Worm (Caenorhabditis elegans): Measurements from ENCODE around the gene trx-3.

Gene trx-3

DNA sequence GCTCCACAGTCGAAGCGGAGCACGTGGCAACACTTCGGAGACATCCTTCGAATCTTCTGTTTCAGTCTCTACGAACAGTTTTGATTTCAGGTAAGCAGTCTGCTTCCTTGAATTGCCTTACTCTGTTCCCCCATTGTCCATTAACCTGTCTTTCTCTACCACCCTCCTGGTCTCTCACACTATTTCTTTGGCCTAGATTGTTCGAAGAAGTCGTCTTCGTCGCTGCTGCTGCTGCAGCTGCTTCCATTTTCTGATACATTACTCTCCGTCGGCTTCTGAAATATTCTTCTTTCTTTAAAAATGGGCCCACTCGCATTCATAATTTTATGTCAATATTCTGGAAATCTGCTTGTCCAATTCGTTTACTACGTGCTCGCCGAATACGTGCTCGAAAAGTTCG is 35.3 kb upstream of the trx-3 start, which contains the start of gene R08C7.1:
Gene R08C7.1, plus strand, starts transcription at position 301 of the 400 bp plus-strand sequence.
- TF ChIP-seq flt-1 (GFP tag; IDR thresholded peaks at IDR 0.05) (no peak), ztf-29 (GFP tag; IDR thresholded peaks at IDR 0.05) (no peak), med-1 (GFP tag; optimal IDR thresholded peaks at IDR 0.05; ENCODE audit: insufficient read depth) (no peak), ref-1 (GFP tag; conservative IDR thresholded peaks at IDR 0.05) (no peak), cog-1 (tag; optimal IDR thresholded peaks at IDR 0.05) (no peak), T22C8.4 (GFP tag; IDR thresholded peaks at IDR 0.05) (no peak), tab-1 (GFP tag; IDR thresholded peaks at IDR 0.05) (no peak), ztf-23 (GFP tag; IDR thresholded peaks at IDR 0.05) (no peak), klf-2 (GFP tag; conservative IDR thresholded peaks at IDR 0.05) (no peak)

DNA sequence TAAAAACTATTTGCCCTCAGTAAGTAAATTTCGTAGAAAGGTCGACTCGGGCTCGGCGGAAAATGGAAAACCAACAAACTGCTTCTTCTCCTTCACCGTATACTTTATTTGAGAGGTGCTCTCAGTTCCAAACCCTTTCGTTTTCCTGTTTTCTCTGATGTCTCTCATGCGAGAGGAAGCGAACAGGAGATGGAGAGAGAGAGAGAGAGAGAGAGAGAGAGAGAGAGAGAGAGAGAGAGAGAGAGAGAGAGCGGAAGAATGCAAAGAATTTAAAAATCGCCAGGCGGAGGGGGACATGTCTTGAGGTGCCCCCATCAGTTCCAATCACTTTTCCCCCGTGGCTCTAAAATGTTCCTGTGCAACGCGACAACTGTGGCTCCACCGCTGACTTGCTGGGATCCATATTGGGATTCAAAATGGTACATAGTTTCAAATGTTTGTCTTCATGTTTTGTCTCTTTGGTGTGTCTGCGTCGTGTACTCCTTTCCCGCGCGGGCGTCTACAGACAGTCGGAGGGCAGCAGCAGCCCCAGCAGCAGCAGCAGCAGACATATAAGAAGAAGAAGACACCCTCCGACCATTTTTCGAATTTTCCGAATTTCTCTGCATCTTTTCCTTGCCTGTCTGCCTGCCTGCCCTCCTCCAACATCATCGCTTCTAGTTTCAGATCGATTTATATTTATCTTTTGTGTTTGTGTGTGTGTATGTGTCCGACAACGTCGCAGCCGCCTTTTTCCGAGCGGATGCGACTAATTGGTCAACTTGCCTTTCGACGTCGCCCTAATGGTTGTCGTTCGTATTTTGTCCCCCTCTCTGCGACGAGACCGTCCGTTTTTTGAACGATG is 32.3 kb upstream of the trx-3 start, which contains the start of gene R08C7.11:
Gene R08C7.11, minus strand, starts transcription at position 608 of the 844 bp plus-strand sequence.
- TF ChIP-seq flt-1 (GFP tag; IDR thresholded peaks at IDR 0.05), result 0 out of 2 replicates have a peak, but pooled peaks have one; percentile 13
- TF ChIP-seq cog-1 (tag; optimal IDR thresholded peaks at IDR 0.05), result peak; percentile 19
- no peak for TF ChIP-seq T22C8.4 (GFP tag; IDR thresholded peaks at IDR 0.05)
- 0 out of 2 replicates have a peak, but pooled peaks have one; percentile 42 for TF ChIP-seq klf-2 (GFP tag; conservative IDR thresholded peaks at IDR 0.05)

DNA sequence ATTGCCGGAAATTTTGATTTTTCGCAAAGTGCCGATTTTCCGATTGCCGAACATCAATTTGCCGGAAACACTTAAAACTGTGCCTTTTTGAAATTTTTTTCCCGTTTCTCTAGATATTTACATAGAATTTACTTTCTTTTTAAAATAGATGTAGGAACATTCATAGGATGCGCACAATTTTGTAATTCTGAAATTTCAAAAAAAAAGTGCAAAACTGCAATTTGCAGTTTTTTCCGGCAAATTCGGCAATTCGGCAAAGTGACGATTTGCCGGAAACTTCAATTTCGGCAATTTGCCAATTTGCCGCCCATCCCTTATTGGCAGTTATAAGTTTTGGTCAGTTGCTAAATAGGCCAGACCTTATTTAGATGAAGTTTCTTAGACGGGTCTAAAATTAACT is 30.2 kb upstream of the trx-3 start:
- TF ChIP-seq ztf-23 (GFP tag; IDR thresholded peaks at IDR 0.05), result no peak

DNA sequence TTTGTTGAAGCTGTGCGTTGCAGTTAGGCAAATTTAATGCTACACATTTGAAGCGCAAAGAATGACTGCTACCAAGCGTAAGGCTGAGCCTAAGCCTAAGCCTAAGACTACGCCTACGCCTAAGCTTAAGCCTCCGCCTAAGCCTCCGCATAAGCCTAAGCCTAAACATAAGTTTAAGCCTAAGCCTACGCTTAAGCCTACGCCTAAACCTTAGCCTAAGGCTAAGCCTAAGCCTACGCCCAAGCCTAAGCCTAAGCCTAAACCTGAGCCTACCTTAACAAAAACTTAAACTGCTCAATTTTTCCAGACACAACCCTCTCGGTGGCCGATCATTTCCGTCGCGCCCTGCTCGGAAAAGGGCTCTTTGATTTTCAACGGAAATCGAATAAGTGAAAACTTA is 27.5 kb upstream of the trx-3 start:
- TF ChIP-seq med-1 (GFP tag; optimal IDR thresholded peaks at IDR 0.05; ENCODE audit: insufficient read depth) (no peak), ztf-23 (GFP tag; IDR thresholded peaks at IDR 0.05) (no peak), tab-1 (GFP tag; IDR thresholded peaks at IDR 0.05) (no peak), flt-1 (GFP tag; IDR thresholded peaks at IDR 0.05) (no peak), T22C8.4 (GFP tag; IDR thresholded peaks at IDR 0.05) (no peak), cog-1 (tag; optimal IDR thresholded peaks at IDR 0.05) (no peak), ref-1 (GFP tag; conservative IDR thresholded peaks at IDR 0.05) (no peak), klf-2 (GFP tag; conservative IDR thresholded peaks at IDR 0.05) (no peak), ztf-29 (GFP tag; IDR thresholded peaks at IDR 0.05) (no peak)

DNA sequence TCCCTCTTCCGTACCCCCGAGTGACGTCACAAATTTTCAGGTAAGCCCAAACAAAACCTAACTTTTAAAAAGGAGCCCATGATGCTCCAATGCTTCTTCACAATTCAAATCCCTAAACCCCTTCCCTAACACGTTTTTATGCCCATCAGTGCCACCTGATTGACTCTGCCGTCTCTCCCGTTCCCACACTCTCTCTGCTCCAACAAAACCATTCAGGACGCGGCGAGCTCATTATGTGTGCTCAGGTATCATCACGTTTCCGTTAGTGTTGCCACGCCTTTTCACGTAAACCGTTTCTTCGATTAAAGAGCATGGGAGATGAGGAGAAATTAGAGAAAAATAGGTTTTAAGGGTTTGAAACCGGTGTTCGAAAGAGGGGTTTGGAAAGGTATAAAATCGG is 23.7 kb upstream of the trx-3 start, which contains the start of gene M01H9.2:
Gene M01H9.2, minus strand, starts transcription at position 101 of the 400 bp plus-strand sequence.
- no peak for TF ChIP-seq flt-1 (GFP tag; IDR thresholded peaks at IDR 0.05)
- no peak for TF ChIP-seq cog-1 (tag; optimal IDR thresholded peaks at IDR 0.05)
- no peak for TF ChIP-seq ztf-29 (GFP tag; IDR thresholded peaks at IDR 0.05)
- no peak for TF ChIP-seq ref-1 (GFP tag; conservative IDR thresholded peaks at IDR 0.05)
- TF ChIP-seq klf-2 (GFP tag; conservative IDR thresholded peaks at IDR 0.05), result no peak
- TF ChIP-seq med-1 (GFP tag; optimal IDR thresholded peaks at IDR 0.05; ENCODE audit: insufficient read depth), result no peak
- TF ChIP-seq T22C8.4 (GFP tag; IDR thresholded peaks at IDR 0.05), result no peak
- TF ChIP-seq tab-1 (GFP tag; IDR thresholded peaks at IDR 0.05), result no peak

DNA sequence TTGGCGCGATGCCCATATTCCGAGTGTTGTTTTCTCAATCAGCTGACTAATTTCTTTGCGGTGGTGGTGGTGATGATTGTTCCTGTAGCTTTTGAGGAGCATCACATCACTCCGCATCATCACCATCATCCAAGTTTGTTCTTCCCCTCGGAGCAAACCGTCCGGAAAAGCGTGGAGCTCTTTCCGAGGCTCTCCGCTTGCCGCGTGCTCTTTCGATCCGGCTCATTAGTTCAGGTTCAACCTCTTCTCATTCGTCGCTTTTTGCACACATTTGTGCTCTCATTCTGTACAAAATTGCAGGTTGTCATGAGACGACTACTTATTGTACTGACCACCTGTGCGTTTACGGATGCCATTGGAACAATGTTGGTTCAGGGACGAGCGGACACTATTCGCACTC is 21.6 kb upstream of the trx-3 start, which contains the start of gene M01H9.5:
Gene M01H9.5, plus strand, starts transcription at position 301 of the 400 bp plus-strand sequence.
- TF ChIP-seq tab-1 (GFP tag; IDR thresholded peaks at IDR 0.05) (no peak), klf-2 (GFP tag; conservative IDR thresholded peaks at IDR 0.05) (no peak), flt-1 (GFP tag; IDR thresholded peaks at IDR 0.05) (no peak), T22C8.4 (GFP tag; IDR thresholded peaks at IDR 0.05) (no peak), ztf-29 (GFP tag; IDR thresholded peaks at IDR 0.05) (no peak), med-1 (GFP tag; optimal IDR thresholded peaks at IDR 0.05; ENCODE audit: insufficient read depth) (no peak), ztf-23 (GFP tag; IDR thresholded peaks at IDR 0.05) (no peak), cog-1 (tag; optimal IDR thresholded peaks at IDR 0.05) (no peak), ref-1 (GFP tag; conservative IDR thresholded peaks at IDR 0.05) (no peak)

DNA sequence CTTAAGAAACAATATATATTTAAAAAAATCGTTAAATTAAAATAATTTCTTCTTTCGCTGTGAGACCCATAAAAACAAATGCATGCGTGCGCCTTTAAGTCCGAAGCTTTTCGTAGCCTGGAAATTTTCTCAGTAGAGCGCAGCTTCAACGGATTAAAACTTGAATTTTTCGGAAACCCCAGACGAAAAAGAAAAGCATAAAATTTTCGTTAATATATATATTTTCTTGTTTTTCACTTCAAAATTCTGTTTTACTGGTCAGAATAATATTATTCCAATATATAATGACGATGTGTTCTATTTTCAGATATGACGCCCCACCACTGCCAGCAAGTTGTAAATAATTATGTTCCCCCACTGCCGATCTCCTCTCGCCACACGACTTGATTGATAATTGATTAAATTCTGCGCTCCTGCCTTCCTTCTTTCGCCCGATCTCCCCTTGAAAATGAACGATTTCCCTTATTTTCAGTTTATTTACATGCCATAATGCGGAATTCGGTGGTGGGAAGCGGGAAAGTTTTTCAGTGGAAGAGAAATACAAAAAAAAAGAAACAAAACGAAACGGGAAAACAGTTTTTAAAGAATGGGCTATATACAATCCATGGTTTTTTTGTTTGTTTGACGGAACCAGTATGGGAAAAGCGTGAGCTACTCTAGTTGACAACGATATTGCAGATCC is 18.6 kb upstream of the trx-3 start:
- TF ChIP-seq klf-2 (GFP tag; conservative IDR thresholded peaks at IDR 0.05) (no peak), ztf-29 (GFP tag; IDR thresholded peaks at IDR 0.05) (0 out of 2 replicates have a peak, but pooled peaks have one; percentile 17)

DNA sequence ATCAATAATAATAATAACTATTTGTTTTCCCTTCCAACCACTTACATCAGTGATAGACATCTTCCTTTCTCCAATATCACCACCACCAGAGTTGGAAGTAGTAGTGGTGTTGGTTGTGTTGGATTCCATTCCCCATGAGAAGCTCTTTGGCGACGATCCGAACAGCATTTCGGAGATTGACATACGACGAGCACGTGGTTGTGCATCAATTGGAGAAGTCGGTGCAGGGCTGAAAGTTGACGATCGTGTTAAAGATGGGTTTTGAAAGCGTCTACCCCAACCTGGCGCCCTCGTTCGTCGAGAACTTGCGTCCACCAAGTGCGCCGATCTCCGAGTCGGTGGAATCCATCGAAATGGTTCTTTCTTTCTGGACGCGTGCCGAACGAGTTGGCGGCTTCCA is 17.8 kb upstream of the trx-3 start:
- TF ChIP-seq cog-1 (tag; optimal IDR thresholded peaks at IDR 0.05) (no peak), ztf-29 (GFP tag; IDR thresholded peaks at IDR 0.05) (no peak), klf-2 (GFP tag; conservative IDR thresholded peaks at IDR 0.05) (no peak), flt-1 (GFP tag; IDR thresholded peaks at IDR 0.05) (no peak), T22C8.4 (GFP tag; IDR thresholded peaks at IDR 0.05) (no peak), med-1 (GFP tag; optimal IDR thresholded peaks at IDR 0.05; ENCODE audit: insufficient read depth) (no peak), tab-1 (GFP tag; IDR thresholded peaks at IDR 0.05) (no peak), ztf-23 (GFP tag; IDR thresholded peaks at IDR 0.05) (no peak), ref-1 (GFP tag; conservative IDR thresholded peaks at IDR 0.05) (no peak)

DNA sequence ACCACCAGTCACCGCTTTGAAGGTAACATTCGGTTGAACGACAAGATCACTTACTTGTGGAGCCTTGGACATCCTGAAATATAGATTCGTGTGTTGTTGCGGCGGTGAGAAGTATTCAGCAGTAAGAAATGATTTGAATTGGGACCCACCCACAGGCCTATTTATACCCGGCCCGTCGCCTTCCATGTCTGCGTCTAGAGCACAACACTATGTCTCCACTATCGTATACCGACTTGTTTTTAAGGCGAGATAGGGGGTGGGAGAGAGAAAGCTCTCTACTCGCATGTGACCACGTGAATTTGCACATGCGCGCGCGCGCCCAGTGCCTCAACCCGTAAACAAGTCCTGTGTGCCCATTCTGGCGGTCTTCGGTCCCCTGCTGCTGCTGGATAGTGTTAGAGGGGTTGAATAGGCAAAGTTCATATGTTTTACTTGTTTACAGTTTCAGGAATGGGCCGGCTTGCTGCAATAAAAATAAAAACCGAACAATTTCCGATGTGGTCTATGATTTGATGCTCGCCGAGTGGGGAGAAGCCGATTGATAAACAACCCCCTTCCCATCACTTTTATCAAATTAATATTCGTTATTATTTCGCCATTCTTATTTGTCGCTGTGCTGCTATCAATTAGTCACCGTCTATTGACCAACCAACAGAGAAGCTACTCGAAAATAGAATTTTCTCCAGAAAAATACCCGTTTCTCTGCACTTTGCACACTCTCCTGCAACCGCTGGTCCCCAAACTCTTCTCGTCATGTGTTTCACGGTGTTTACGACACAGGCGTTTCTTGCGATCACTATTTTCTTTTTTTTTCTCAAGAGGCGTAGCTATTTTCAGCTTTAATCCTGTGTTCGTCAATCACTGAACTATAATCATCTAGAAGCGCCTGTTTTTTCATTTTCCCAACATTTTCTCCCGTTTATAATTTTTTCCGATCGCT is 16.8 kb upstream of the trx-3 start:
- TF ChIP-seq flt-1 (GFP tag; IDR thresholded peaks at IDR 0.05), result peak; percentile 28; the same call in 1 of the 2 replicates
- TF ChIP-seq tab-1 (GFP tag; IDR thresholded peaks at IDR 0.05), result peak; percentile 63; the same call in 1 of the 2 replicates
- TF ChIP-seq ztf-29 (GFP tag; IDR thresholded peaks at IDR 0.05), result no peak
